Fruit fly (Drosophila melanogaster): ENCODE results near the gene Osi5.
A peak's percentile ranks its signal among the peaks of the same experiment; 100 is the strongest.

Gene Osi5

dm6 chr3R:6182511-6182910 is 44.8 kb upstream of the Osi5 start (continued):
- TF ChIP-seq chif (GFP tag; optimal IDR thresholded peaks at IDR 0.05) (peak in 1 of 2 experiments; percentile 29), ttk (GFP tag; IDR thresholded peaks at IDR 0.05) (0 out of 2 replicates have a peak, but pooled peaks have one; percentile 12), Aef1 (GFP tag; IDR thresholded peaks at IDR 0.05) (no peak), pum (GFP tag; optimal IDR thresholded peaks at IDR 0.05) (no peak), inv (GFP tag; IDR thresholded peaks at IDR 0.05; ENCODE audit: partially characterized antibody) (no peak), CG18619 (GFP tag; optimal IDR thresholded peaks at IDR 0.05) (peak; percentile 19), CG12942 (GFP tag; optimal IDR thresholded peaks at IDR 0.05) (peak; percentile 5), sug (tag; optimal IDR thresholded peaks at IDR 0.05) (peak; percentile 38), gro (GFP tag; optimal IDR thresholded peaks at IDR 0.05) (no peak), org-1 (GFP tag; optimal IDR thresholded peaks at IDR 0.05) (peak; percentile 42), CG3995 (GFP tag; optimal IDR thresholded peaks at IDR 0.05) (no peak), CG2199 (GFP tag; IDR thresholded peaks at IDR 0.05) (peak; percentile 82; the same call in 1 of the 3 replicates), Oli (tag; optimal IDR thresholded peaks at IDR 0.05) (no peak), pan (optimal IDR thresholded peaks at IDR 0.05) (no peak), pan (GFP tag; optimal IDR thresholded peaks at IDR 0.05 in 1 of 2, IDR thresholded peaks at IDR 0.05 in 1 of 2) (peak in 1 of 2 experiments; percentile 23), MESR4 (GFP tag; optimal IDR thresholded peaks at IDR 0.05) (no peak), Dfd (GFP tag; optimal IDR thresholded peaks at IDR 0.05) (no peak), CG13296 (GFP tag; optimal IDR thresholded peaks at IDR 0.05) (peak; percentile 45), Hsf (GFP tag; optimal IDR thresholded peaks at IDR 0.05) (no peak), CG8359 (GFP tag; optimal IDR thresholded peaks at IDR 0.05; ENCODE audit: borderline replicate concordance) (no peak), BEAF-32 (GFP tag; optimal IDR thresholded peaks at IDR 0.05) (no peak), Sox102F (GFP tag; optimal IDR thresholded peaks at IDR 0.05) (peak; percentile 43), CG3407 (GFP tag; optimal IDR thresholded peaks at IDR 0.05) (peak; percentile 52), Rfx (GFP tag; IDR thresholded peaks at IDR 0.05) (peak; percentile 26; the same call in 1 of the 2 replicates), CG17328 (GFP tag; IDR thresholded peaks at IDR 0.05) (0 out of 2 replicates have a peak, but pooled peaks have one; percentile 37), CG1024 (GFP tag; IDR thresholded peaks at IDR 0.05) (no peak), her (GFP tag; optimal IDR thresholded peaks at IDR 0.05) (no peak), otp (GFP tag; IDR thresholded peaks at IDR 0.05) (0 out of 3 replicates have a peak, but pooled peaks have one; percentile 36), Hmr (GFP tag; optimal IDR thresholded peaks at IDR 0.05) (peak; percentile 44), BtbVII (GFP tag; optimal IDR thresholded peaks at IDR 0.05) (peak; percentile 40), br (optimal IDR thresholded peaks at IDR 0.05) (no peak), fu2 (GFP tag; optimal IDR thresholded peaks at IDR 0.05) (no peak), sens (GFP tag) (peak; percentile 83), CG4328 (GFP tag; optimal IDR thresholded peaks at IDR 0.05) (no peak), CG18764 (GFP tag; optimal IDR thresholded peaks at IDR 0.05) (peak; percentile 5), Meics (GFP tag; optimal IDR thresholded peaks at IDR 0.05) (peak; percentile 31), Mes4 (GFP tag; optimal IDR thresholded peaks at IDR 0.05) (no peak), HmgZ (tag; optimal IDR thresholded peaks at IDR 0.05) (peak; percentile 23), CoRest (tag; optimal IDR thresholded peaks at IDR 0.05) (peak; percentile 11), NFAT (GFP tag; IDR thresholded peaks at IDR 0.05) (no peak), NC2α (GFP tag; optimal IDR thresholded peaks at IDR 0.05) (no peak), Blimp-1 (GFP tag; optimal IDR thresholded peaks at IDR 0.05) (peak; percentile 60), CG18599 (GFP tag; optimal IDR thresholded peaks at IDR 0.05) (peak; percentile 36), CG9727 (GFP tag; optimal IDR thresholded peaks at IDR 0.05) (peak; percentile 5), jing (GFP tag; optimal IDR thresholded peaks at IDR 0.05) (no peak), ara (GFP tag; IDR thresholded peaks at IDR 0.05) (peak; percentile 47; the same call in 1 of the 2 replicates), pb (GFP tag; optimal IDR thresholded peaks at IDR 0.05) (no peak), CG8281 (tag; optimal IDR thresholded peaks at IDR 0.05) (no peak), unpg (GFP tag; optimal IDR thresholded peaks at IDR 0.05) (peak; percentile 21), amos (GFP tag; IDR thresholded peaks at IDR 0.05; ENCODE audit: partially characterized antibody) (no peak), CG3065 (GFP tag; optimal IDR thresholded peaks at IDR 0.05) (no peak), Taf1 (GFP tag; IDR thresholded peaks at IDR 0.05) (no peak)

Data from whole organism, embryonic.